Fruit fly (Drosophila melanogaster): ENCODE measurements around the gene Spn.

The Spn gene

dm6 chr3L:2487248-2487647 is 66.8 kb downstream of the Spn start (continued):
- TF ChIP-seq Asciz (GFP tag; optimal IDR thresholded peaks at IDR 0.05) = no peak
- no peak for TF ChIP-seq CG33557 (GFP tag; optimal IDR thresholded peaks at IDR 0.05)
- no peak for TF ChIP-seq Nf-YC (tag; optimal IDR thresholded peaks at IDR 0.05)
- TF ChIP-seq Dp (GFP tag; optimal IDR thresholded peaks at IDR 0.05) = no peak
- TF ChIP-seq ranshi (GFP tag; IDR thresholded peaks at IDR 0.05) = peak; percentile 21; the same call in 1 of the 2 replicates
- no peak for TF ChIP-seq CG3847 (GFP tag; IDR thresholded peaks at IDR 0.05)
- no peak for TF ChIP-seq CG11723 (GFP tag; optimal IDR thresholded peaks at IDR 0.05)
- TF ChIP-seq gfzf (GFP tag; optimal IDR thresholded peaks at IDR 0.05) = no peak
- TF ChIP-seq CG9437 (GFP tag; optimal IDR thresholded peaks at IDR 0.05) = no peak
- no peak for TF ChIP-seq h (optimal IDR thresholded peaks at IDR 0.05)
- no peak for TF ChIP-seq ase (GFP tag; IDR thresholded peaks at IDR 0.05)
- TF ChIP-seq Elba2 (GFP tag; optimal IDR thresholded peaks at IDR 0.05) = no peak
- TF ChIP-seq CG17829 (tag; optimal IDR thresholded peaks at IDR 0.05) = no peak
- TF ChIP-seq CG13424 (tag; optimal IDR thresholded peaks at IDR 0.05) = no peak
- TF ChIP-seq scrt (GFP tag; optimal IDR thresholded peaks at IDR 0.05) = no peak
- no peak for TF ChIP-seq CG12769 (tag; optimal IDR thresholded peaks at IDR 0.05)
- no peak for TF ChIP-seq zen2 (GFP tag; IDR thresholded peaks at IDR 0.05; ENCODE audit: partially characterized antibody)
- no peak; the same call in 2 of the 3 replicates for TF ChIP-seq CG7357 (GFP tag; IDR thresholded peaks at IDR 0.05)
- TF ChIP-seq CG17612 (GFP tag; IDR thresholded peaks at IDR 0.05) = no peak
- 0 out of 2 replicates have a peak, but pooled peaks have one; percentile 21 for TF ChIP-seq sisA (GFP tag; IDR thresholded peaks at IDR 0.05)
- no peak for TF ChIP-seq CG3407 (GFP tag; optimal IDR thresholded peaks at IDR 0.05)
- TF ChIP-seq CG33213 (GFP tag; optimal IDR thresholded peaks at IDR 0.05) = no peak
- no peak for TF ChIP-seq Lim3 (GFP tag; IDR thresholded peaks at IDR 0.05)
- no peak for TF ChIP-seq mam (GFP tag; optimal IDR thresholded peaks at IDR 0.05)
- TF ChIP-seq hbn (GFP tag; IDR thresholded peaks at IDR 0.05; ENCODE audit: partially characterized antibody) = no peak
- TF ChIP-seq Oli (tag; optimal IDR thresholded peaks at IDR 0.05) = no peak
- no peak for TF ChIP-seq NC2α (GFP tag; optimal IDR thresholded peaks at IDR 0.05)
- no peak for TF ChIP-seq CG18011 (GFP tag; optimal IDR thresholded peaks at IDR 0.05)
- TF ChIP-seq CG16863 (GFP tag; optimal IDR thresholded peaks at IDR 0.05) = no peak
- no peak for TF ChIP-seq slbo (GFP tag; IDR thresholded peaks at IDR 0.05)
- no peak for TF ChIP-seq crol (GFP tag; IDR thresholded peaks at IDR 0.05)
- TF ChIP-seq CG9609 (GFP tag; optimal IDR thresholded peaks at IDR 0.05) = no peak
- peak; percentile 40 for TF ChIP-seq CG4820 (GFP tag; optimal IDR thresholded peaks at IDR 0.05)
- no peak for TF ChIP-seq gcm2 (GFP tag; optimal IDR thresholded peaks at IDR 0.05)
- TF ChIP-seq CG10267 (tag; optimal IDR thresholded peaks at IDR 0.05) = no peak
- TF ChIP-seq row (GFP tag; IDR thresholded peaks at IDR 0.05) = 0 out of 3 replicates have a peak, but pooled peaks have one; percentile 16
- no peak for TF ChIP-seq Dref (GFP tag; IDR thresholded peaks at IDR 0.05)
- TF ChIP-seq en (GFP tag; optimal IDR thresholded peaks at IDR 0.05) = no peak
- no peak for TF ChIP-seq Abd-B (GFP tag; optimal IDR thresholded peaks at IDR 0.05)
- TF ChIP-seq so (GFP tag; IDR thresholded peaks at IDR 0.05) = no peak
- TF ChIP-seq Atf-2 (GFP tag; optimal IDR thresholded peaks at IDR 0.05) = no peak
- no peak for TF ChIP-seq bbx (GFP tag; IDR thresholded peaks at IDR 0.05; ENCODE audit: partially characterized antibody)
- TF ChIP-seq CG13894 (tag; optimal IDR thresholded peaks at IDR 0.05) = no peak
- TF ChIP-seq Dek (tag; optimal IDR thresholded peaks at IDR 0.05) = no peak
- no peak for TF ChIP-seq CG11085 (GFP tag; IDR thresholded peaks at IDR 0.05)
- no peak for TF ChIP-seq Hr39 (optimal IDR thresholded peaks at IDR 0.05)
- TF ChIP-seq CG1603 (tag; optimal IDR thresholded peaks at IDR 0.05) = no peak
- no peak for TF ChIP-seq az2 (GFP tag; optimal IDR thresholded peaks at IDR 0.05)
- TF ChIP-seq Dbx (GFP tag; IDR thresholded peaks at IDR 0.05) = no peak
- no peak for TF ChIP-seq Nf-YB (GFP tag; optimal IDR thresholded peaks at IDR 0.05)
- TF ChIP-seq CG2889 (GFP tag; IDR thresholded peaks at IDR 0.05) = no peak
- TF ChIP-seq dmrt11E (tag; optimal IDR thresholded peaks at IDR 0.05) = no peak
- no peak for TF ChIP-seq CG6683 (GFP tag; optimal IDR thresholded peaks at IDR 0.05)
